Fruit fly (Drosophila melanogaster) whole organism, embryonic: ENCODE measurements around the gene Acp32CD.
A peak's percentile ranks its signal among the peaks of the same experiment; 100 is the strongest.

ENCODE experiments used
- B-H1 ChIP-seq: fragments of 200-800 bp; sonication (Bioruptor generic); IDR thresholded peaks from 3 replicates; pipeline ENCODE4 v1.3.6; 2022; ENCODE audit warnings: missing biosample characterization, missing genetic modification characterization
- Bgb ChIP-seq: fragments of 200-800 bp; sonication (Bioruptor generic); IDR thresholded peaks from 2 replicates; pipeline ENCODE4 v1.3.6; 2022; ENCODE audit warnings: missing biosample characterization, missing genetic modification characterization; ENCODE audit not compliant: partially characterized antibody
- CG10267 ChIP-seq: fragments of 200-800 bp; sonication (Bioruptor generic); optimal IDR thresholded peaks from 2 replicates; lab custom pipeline; 2018; ENCODE audit warnings: missing biosample characterization, mild to moderate bottlenecking, missing genetic modification characterization, moderate library complexity
- CG11504 ChIP-seq: fragments of 200-800 bp; sonication (Bioruptor generic); optimal IDR thresholded peaks from 3 replicates; lab custom pipeline; 2019; ENCODE audit warnings: missing biosample characterization, mild to moderate bottlenecking, missing genetic modification characterization, moderate library complexity
- CG11696 ChIP-seq: fragments of 200-800 bp; sonication (Bioruptor generic); IDR thresholded peaks from 2 replicates; pipeline ENCODE4 v1.3.6; 2022; ENCODE audit warnings: missing biosample characterization, missing genetic modification characterization
- CG13287 ChIP-seq: fragments of 200-800 bp; sonication (Bioruptor generic); IDR thresholded peaks from 2 replicates; pipeline ENCODE4 v1.3.6; 2022; ENCODE audit warnings: missing biosample characterization, missing genetic modification characterization; ENCODE audit not compliant: partially characterized antibody
- CG13894 ChIP-seq: fragments of 200-800 bp; sonication (Bioruptor generic); optimal IDR thresholded peaks from 3 replicates; lab custom pipeline; 2018; ENCODE audit warnings: missing biosample characterization, mild to moderate bottlenecking, missing genetic modification characterization, moderate library complexity
- CG14441 ChIP-seq: fragments of 200-800 bp; sonication (Bioruptor generic); IDR thresholded peaks from 2 replicates; pipeline ENCODE4 v1.3.6; 2022; ENCODE audit warnings: missing biosample characterization, missing genetic modification characterization
- CG17385 ChIP-seq: fragments of 200-800 bp; sonication (Bioruptor generic); optimal IDR thresholded peaks from 3 replicates; lab custom pipeline; 2018; ENCODE audit warnings: missing biosample characterization, mild to moderate bottlenecking, missing genetic modification characterization
- CG17612 ChIP-seq: fragments of 200-800 bp; sonication (Bioruptor generic); IDR thresholded peaks from 2 replicates; pipeline ENCODE4 v1.3.6; 2022; ENCODE audit warnings: missing biosample characterization, missing genetic modification characterization
- CG17829 ChIP-seq: fragments of 200-800 bp; optimal IDR thresholded peaks from 2 replicates; lab custom pipeline; 2019; ENCODE audit warnings: missing biosample characterization, mild to moderate bottlenecking, missing genetic modification characterization, moderate library complexity
- CG2678 ChIP-seq: fragments of 200-800 bp; sonication (Bioruptor generic); optimal IDR thresholded peaks from 3 replicates; lab custom pipeline; 2019; ENCODE audit warnings: missing biosample characterization, mild to moderate bottlenecking, missing genetic modification characterization, moderate library complexity
- CG31388 ChIP-seq: fragments of 200-800 bp; sonication (Bioruptor generic); optimal IDR thresholded peaks from 2 replicates; lab custom pipeline; 2016; ENCODE audit warnings: missing biosample characterization, missing genetic modification characterization
- CG6854 ChIP-seq: fragments of 200-800 bp; sonication (Bioruptor generic); optimal IDR thresholded peaks from 3 replicates; lab custom pipeline; 2017; ENCODE audit warnings: missing biosample characterization, mild to moderate bottlenecking, missing genetic modification characterization
- CG7372 ChIP-seq: fragments of 200-800 bp; sonication (Bioruptor generic); IDR thresholded peaks from 2 replicates; pipeline ENCODE4 v1.3.6; 2022; ENCODE audit warnings: missing biosample characterization, missing genetic modification characterization
- CG7745 ChIP-seq: fragments of 200-800 bp; sonication (Bioruptor generic); optimal IDR thresholded peaks from 2 replicates; lab custom pipeline; 2018; ENCODE audit warnings: missing biosample characterization, mild to moderate bottlenecking, missing genetic modification characterization, moderate library complexity
- CG7928 ChIP-seq: fragments of 200-800 bp; sonication (Bioruptor generic); optimal IDR thresholded peaks from 2 replicates; lab custom pipeline; 2017; ENCODE audit warnings: missing biosample characterization, mild to moderate bottlenecking, missing genetic modification characterization
- CG9215 ChIP-seq: fragments of 200-800 bp; sonication (Bioruptor generic); IDR thresholded peaks from 2 replicates; pipeline ENCODE4 v1.3.6; 2022; ENCODE audit warnings: missing biosample characterization, missing genetic modification characterization
- D19A ChIP-seq: fragments of 200-800 bp; optimal IDR thresholded peaks from 3 replicates; lab custom pipeline; 2019; ENCODE audit warnings: missing biosample characterization, mild to moderate bottlenecking, missing genetic modification characterization, moderate library complexity
- H15 ChIP-seq: fragments of 200-800 bp; sonication (Bioruptor generic); IDR thresholded peaks from 3 replicates; pipeline ENCODE4 v1.3.6; 2022; ENCODE audit warnings: missing biosample characterization, missing genetic modification characterization
- HHEX ChIP-seq: fragments of 200-800 bp; sonication (Bioruptor generic); optimal IDR thresholded peaks from 3 replicates; lab custom pipeline; 2017; ENCODE audit warnings: missing biosample characterization, mild to moderate bottlenecking, missing genetic modification characterization, missing genetic modification reagents
- MTF-1 ChIP-seq: fragments of 200-800 bp; sonication (Bioruptor generic); optimal IDR thresholded peaks from 2 replicates; lab custom pipeline; 2018; ENCODE audit warnings: missing biosample characterization, mild to moderate bottlenecking, missing genetic modification characterization, borderline replicate concordance
- NC2β ChIP-seq: fragments of 200-800 bp; sonication (Bioruptor generic); optimal IDR thresholded peaks from 2 replicates; lab custom pipeline; 2016; ENCODE audit warnings: missing biosample characterization, missing genetic modification characterization
- Optix ChIP-seq: fragments of 200-800 bp; sonication (Bioruptor generic); IDR thresholded peaks from 3 replicates; pipeline ENCODE4 v1.3.6; 2022; ENCODE audit warnings: missing biosample characterization, missing genetic modification characterization
- Scr ChIP-seq: fragments of 200-800 bp; sonication (Bioruptor generic); IDR thresholded peaks from 2 replicates; pipeline ENCODE4 v1.3.6; 2022; ENCODE audit warnings: missing biosample characterization, missing genetic modification characterization; ENCODE audit not compliant: partially characterized antibody
- Six4 ChIP-seq: fragments of 200-800 bp; sonication (Bioruptor generic); optimal IDR thresholded peaks from 2 replicates; lab custom pipeline; 2016; ENCODE audit warnings: missing biosample characterization, missing genetic modification characterization
- TFAM ChIP-seq: fragments of 200-800 bp; sonication (Bioruptor generic); optimal IDR thresholded peaks from 2 replicates; lab custom pipeline; 2017; ENCODE audit warnings: missing biosample characterization, missing genetic modification characterization, inconsistent platforms
- YL-1 ChIP-seq: fragments of 200-800 bp; sonication (Bioruptor generic); optimal IDR thresholded peaks from 3 replicates; lab custom pipeline; 2017; ENCODE audit warnings: missing biosample characterization, mild to moderate bottlenecking, missing genetic modification characterization
- ase ChIP-seq: fragments of 200-800 bp; sonication (Bioruptor generic); IDR thresholded peaks from 3 replicates; pipeline ENCODE4 v1.3.6; 2022; ENCODE audit warnings: missing biosample characterization, missing genetic modification characterization
- bab2 ChIP-seq: fragments of 200-800 bp; sonication (Bioruptor generic); optimal IDR thresholded peaks from 2 replicates; lab custom pipeline; 2016; ENCODE audit warnings: missing biosample characterization, missing genetic modification characterization
- bigmax ChIP-seq: fragments of 200-800 bp; sonication (Bioruptor generic); optimal IDR thresholded peaks from 2 replicates; lab custom pipeline; 2018; ENCODE audit warnings: missing biosample characterization, mild to moderate bottlenecking, missing genetic modification characterization
- cg ChIP-seq: fragments of 200-800 bp; sonication (Bioruptor generic); optimal IDR thresholded peaks from 3 replicates; lab custom pipeline; 2019; ENCODE audit warnings: missing biosample characterization, mild to moderate bottlenecking, missing genetic modification characterization, moderate library complexity
- chif ChIP-seq, 2 experiments: fragments of 200-800 bp; sonication (Bioruptor generic); optimal IDR thresholded peaks; 3 replicates each; lab custom pipeline; 2016; ENCODE audit warnings: missing biosample characterization in 2 of 2, missing genetic modification characterization in 2 of 2
- corto ChIP-seq: fragments of 200-800 bp; sonication (Bioruptor generic); optimal IDR thresholded peaks from 2 replicates; lab custom pipeline; 2016; ENCODE audit warnings: missing biosample characterization, mild to moderate bottlenecking, missing genetic modification characterization, moderate library complexity
- crc ChIP-seq: fragments of 200-800 bp; sonication (Bioruptor generic); optimal IDR thresholded peaks from 2 replicates; lab custom pipeline; 2016; ENCODE audit warnings: missing biosample characterization, missing genetic modification characterization
- da ChIP-seq: fragments of 200-800 bp; sonication (Bioruptor generic); optimal IDR thresholded peaks from 2 replicates; lab custom pipeline; 2016; ENCODE audit warnings: missing biosample characterization, missing genetic modification characterization
- disco-r ChIP-seq: fragments of 200-800 bp; sonication (Bioruptor generic); optimal IDR thresholded peaks from 2 replicates; lab custom pipeline; 2016; ENCODE audit warnings: missing biosample characterization, missing genetic modification characterization
- eve ChIP-seq, 2 experiments: fragments of >200 bp; optimal IDR thresholded peaks; 2 replicates each; lab custom pipeline; 2017; ENCODE audit warnings: missing biosample characterization in 2 of 2, missing genetic modification characterization in 2 of 2
- exex ChIP-seq: fragments of 200-800 bp; sonication (Bioruptor generic); optimal IDR thresholded peaks from 4 replicates; lab custom pipeline; 2018; ENCODE audit warnings: missing biosample characterization, mild to moderate bottlenecking, missing genetic modification characterization, moderate library complexity
- gcm ChIP-seq: fragments of 200-800 bp; sonication (Bioruptor generic); optimal IDR thresholded peaks from 2 replicates; lab custom pipeline; 2019; ENCODE audit warnings: missing biosample characterization, mild to moderate bottlenecking, missing genetic modification characterization, moderate library complexity
- hb ChIP-seq: fragments of 200-800 bp; sonication (Bioruptor generic); IDR thresholded peaks from 3 replicates; pipeline ENCODE4 v1.3.6; 2022; ENCODE audit warnings: missing biosample characterization, missing genetic modification characterization; ENCODE audit not compliant: partially characterized antibody
- mam ChIP-seq: fragments of 200-800 bp; sonication (Bioruptor generic); optimal IDR thresholded peaks from 3 replicates; lab custom pipeline; 2016; ENCODE audit warnings: missing biosample characterization, missing genetic modification characterization
- nerfin-2 ChIP-seq: fragments of 200-800 bp; sonication (Bioruptor generic); IDR thresholded peaks from 2 replicates; pipeline ENCODE4 v1.3.6; 2022; ENCODE audit warnings: missing biosample characterization, missing genetic modification characterization; ENCODE audit not compliant: partially characterized antibody
- pb ChIP-seq: fragments of 200-800 bp; sonication (Bioruptor generic); optimal IDR thresholded peaks from 3 replicates; lab custom pipeline; 2016; ENCODE audit warnings: missing biosample characterization, missing genetic modification characterization
- ro ChIP-seq: fragments of 200-800 bp; sonication (Bioruptor generic); IDR thresholded peaks from 2 replicates; pipeline ENCODE4 v1.3.6; 2022; ENCODE audit warnings: missing biosample characterization, missing genetic modification characterization
- schlank ChIP-seq: fragments of 200-800 bp; sonication (Bioruptor generic); optimal IDR thresholded peaks from 2 replicates; lab custom pipeline; 2018; ENCODE audit warnings: missing biosample characterization, mild to moderate bottlenecking, missing genetic modification characterization
- seq ChIP-seq: fragments of 200-800 bp; sonication (Bioruptor generic); IDR thresholded peaks from 2 replicates; pipeline ENCODE4 v1.3.6; 2022; ENCODE audit warnings: missing biosample characterization, missing genetic modification characterization
- sim ChIP-seq: fragments of 200-800 bp; sonication (Bioruptor generic); IDR thresholded peaks from 2 replicates; pipeline ENCODE4 v1.3.6; 2022; ENCODE audit warnings: missing biosample characterization, missing genetic modification characterization
- ssp ChIP-seq: fragments of 200-800 bp; sonication (Bioruptor generic); IDR thresholded peaks from 2 replicates; pipeline ENCODE4 v1.3.6; 2022; ENCODE audit warnings: missing biosample characterization, missing genetic modification characterization
- unpg ChIP-seq: fragments of 200-800 bp; sonication (Bioruptor generic); optimal IDR thresholded peaks from 3 replicates; lab custom pipeline; 2018; ENCODE audit warnings: missing biosample characterization, mild to moderate bottlenecking, missing genetic modification characterization, moderate library complexity
- vnd ChIP-seq: fragments of 200-800 bp; sonication (Bioruptor generic); IDR thresholded peaks from 3 replicates; pipeline ENCODE4 v1.3.6; 2022; ENCODE audit warnings: missing biosample characterization, missing genetic modification characterization; ENCODE audit not compliant: partially characterized antibody
- wor ChIP-seq: fragments of 200-800 bp; sonication (Bioruptor generic); IDR thresholded peaks from 2 replicates; pipeline ENCODE4 v1.3.6; 2022; ENCODE audit warnings: missing biosample characterization, missing genetic modification characterization

Gene Acp32CD

DNA sequence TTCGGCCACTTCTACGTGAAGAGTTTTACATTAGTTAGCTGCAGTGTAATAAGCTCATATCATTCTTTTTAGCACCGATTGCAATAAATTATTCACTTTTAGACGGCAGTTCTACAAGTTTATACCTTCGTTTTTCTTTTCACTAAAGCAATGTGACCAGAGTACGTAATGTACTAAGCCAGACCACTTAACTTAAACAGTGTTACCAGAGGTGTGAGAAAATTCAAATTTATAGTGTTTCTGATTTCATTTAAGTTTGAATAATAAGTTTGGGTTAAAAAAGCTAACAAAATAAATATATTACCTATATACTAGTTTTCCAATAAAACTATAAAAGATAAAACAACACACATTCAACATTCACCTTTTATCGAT is 47.4 kb upstream of the Acp32CD start (continued):
- TF ChIP-seq D19A (tag; lab: Kevin White, UChicago) (no peak), TFAM (GFP tag; lab: Kevin White, UChicago) (no peak), schlank (tag; lab: Kevin White, UChicago) (no peak), Optix (no peak), corto (GFP tag; lab: Kevin White, UChicago) (no peak), CG11504 (tag; lab: Kevin White, UChicago) (no peak), MTF-1 (GFP tag; lab: Kevin White, UChicago) (no peak), vnd (GFP tag; lab: Robert Waterston, UW) (no peak), CG2678 (no peak), mam (no peak), CG7372 (no peak), Bgb (GFP tag; lab: Robert Waterston, UW) (no peak; the same call in 1 of the 2 replicates), CG17612 (GFP tag; lab: Robert Waterston, UW) (no peak), seq (no peak), disco-r (GFP tag; lab: Kevin White, UChicago) (no peak), pb (no peak), B-H1 (no peak), CG13287 (peak; percentile 28; the same call in 1 of the 2 replicates), CG17385 (GFP tag; lab: Kevin White, UChicago) (no peak), bigmax (GFP tag; lab: Kevin White, UChicago) (no peak), CG11696 (GFP tag; lab: Robert Waterston, UW) (no peak), YL-1 (GFP tag; lab: Kevin White, UChicago) (peak; percentile 79), Scr (GFP tag; lab: Robert Waterston, UW) (no peak), ssp (GFP tag; lab: Robert Waterston, UW) (no peak), gcm (GFP tag; lab: Kevin White, UChicago) (no peak), H15 (GFP tag; lab: Robert Waterston, UW) (no peak), exex (tag; lab: Kevin White, UChicago) (no peak), HHEX (GFP tag; lab: Kevin White, UChicago) (no peak), Six4 (GFP tag; lab: Kevin White, UChicago) (no peak), CG17829 (tag; lab: Kevin White, UChicago) (no peak), da (GFP tag; lab: Kevin White, UChicago) (no peak), bab2 (GFP tag; lab: Kevin White, UChicago) (no peak), nerfin-2 (GFP tag; lab: Robert Waterston, UW) (no peak), CG7928 (GFP tag; lab: Kevin White, UChicago) (no peak), eve (GFP tag; optimal IDR thresholded peaks at IDR 0.05; lab: Kevin White, UChicago) (no peak), unpg (no peak), hb (GFP tag; lab: Robert Waterston, UW) (no peak), sim (GFP tag; lab: Robert Waterston, UW) (no peak), ase (GFP tag; lab: Robert Waterston, UW) (no peak), CG31388 (GFP tag; lab: Kevin White, UChicago) (no peak), NC2β (GFP tag; lab: Kevin White, UChicago) (no peak), CG9215 (GFP tag; lab: Robert Waterston, UW) (no peak), ro (GFP tag; lab: Robert Waterston, UW) (no peak), CG13894 (no peak), wor (GFP tag; lab: Robert Waterston, UW) (no peak), chif (GFP tag; optimal IDR thresholded peaks at IDR 0.05; lab: Kevin White, UChicago) (no peak), CG14441 (GFP tag; lab: Robert Waterston, UW) (no peak), CG10267 (tag; lab: Kevin White, UChicago) (peak; percentile 41), cg (GFP tag; lab: Kevin White, UChicago) (no peak), CG7745 (no peak), CG6854 (GFP tag; lab: Kevin White, UChicago) (no peak), crc (GFP tag; lab: Kevin White, UChicago) (no peak)
